Worm (Caenorhabditis elegans): ENCODE data around the gene F28H7.7.

Gene F28H7.7

DNA sequence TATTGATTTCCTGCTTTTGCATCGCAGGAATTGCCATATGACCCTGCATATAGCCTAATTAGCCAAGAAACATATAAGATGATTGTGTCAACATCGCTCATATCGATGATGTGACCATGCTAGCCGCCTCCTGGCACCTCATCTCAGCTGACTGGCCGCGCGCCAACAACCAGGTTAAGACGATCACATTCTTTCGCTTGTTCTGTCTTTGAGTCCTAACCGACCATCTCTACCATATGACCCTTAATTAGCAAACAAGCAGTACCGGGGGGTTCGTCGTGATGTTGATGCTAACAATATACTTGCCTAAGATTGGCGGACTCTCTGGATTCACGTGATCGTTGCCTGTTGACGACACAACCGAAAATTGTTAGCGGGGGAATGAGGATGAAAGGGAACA lies 31.4 kb downstream of the F28H7.7 start (continued):
- TF ChIP-seq hpl-2 (GFP tag; optimal IDR thresholded peaks at IDR 0.05): no peak
- TF ChIP-seq pag-3 (tag; optimal IDR thresholded peaks at IDR 0.05; ENCODE audit: borderline replicate concordance, insufficient read depth): no peak

ce11 chrV:10721912-10722426 lies 32.0 kb downstream of the F28H7.7 start:
- TF ChIP-seq F16B12.6 (tag; optimal IDR thresholded peaks at IDR 0.05) (no peak), lin-14 (GFP tag; optimal IDR thresholded peaks at IDR 0.05) (peak; percentile 81), elt-3 (tag; optimal IDR thresholded peaks at IDR 0.05) (peak in 1 of 6 experiments; percentile 12), rnt-1 (tag; optimal IDR thresholded peaks at IDR 0.05) (peak; percentile 51), swsn-7 (tag; optimal IDR thresholded peaks at IDR 0.05) (no peak), pag-3 (tag; optimal IDR thresholded peaks at IDR 0.05; ENCODE audit: borderline replicate concordance, insufficient read depth) (peak; percentile 48), hpl-2 (GFP tag; optimal IDR thresholded peaks at IDR 0.05) (no peak), mdl-1 (tag; optimal IDR thresholded peaks at IDR 0.05) (peak in 1 of 2 experiments; percentile 19), fkh-8 (tag; optimal IDR thresholded peaks at IDR 0.05) (no peak), ceh-8 (GFP tag; optimal IDR thresholded peaks at IDR 0.05) (no peak), ceh-82 (tag; optimal IDR thresholded peaks at IDR 0.05) (peak in 1 of 3 experiments; percentile 3), blmp-1 (tag; optimal IDR thresholded peaks at IDR 0.05) (peak; percentile 99), nhr-71 (tag; optimal IDR thresholded peaks at IDR 0.05) (no peak), lsy-2 (tag; optimal IDR thresholded peaks at IDR 0.05) (peak in 1 of 2 experiments; percentile 37), unc-130 (tag; optimal IDR thresholded peaks at IDR 0.05) (no peak), snu-23 (GFP tag; optimal IDR thresholded peaks at IDR 0.05) (peak; percentile 20), mep-1 (tag; optimal IDR thresholded peaks at IDR 0.05) (peak; percentile 39)

DNA sequence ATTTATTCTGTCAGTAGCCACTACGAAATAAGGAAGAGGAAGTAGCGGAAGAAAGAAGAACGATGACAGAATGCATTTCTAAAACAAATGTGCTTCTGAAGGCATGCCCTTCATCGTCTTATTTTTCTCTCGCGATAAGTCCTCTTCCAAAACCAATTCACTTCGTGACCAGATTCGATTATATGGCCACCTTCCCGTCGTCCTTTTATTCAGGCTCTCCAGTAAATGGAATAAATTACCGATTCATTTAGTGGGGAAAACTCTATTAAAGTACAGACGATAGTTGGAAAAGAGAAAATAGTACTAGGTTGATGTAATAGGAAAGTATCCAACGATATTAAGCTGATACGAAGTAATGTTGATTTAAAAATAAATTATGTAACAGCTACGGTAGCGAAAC lies 32.6 kb downstream of the F28H7.7 start:
- TF ChIP-seq aly-2 (tag; optimal IDR thresholded peaks at IDR 0.05) (no peak), C34B4.2 (tag; optimal IDR thresholded peaks at IDR 0.05) (no peak), lin-14 (GFP tag; optimal IDR thresholded peaks at IDR 0.05) (peak; percentile 63), unc-98 (GFP tag; IDR thresholded peaks at IDR 0.05) (no peak), lsy-2 (tag; optimal IDR thresholded peaks at IDR 0.05) (peak in 1 of 2 experiments; percentile 1), tbx-2 (tag; optimal IDR thresholded peaks at IDR 0.05) (peak; percentile 33)

ce11 chrV:10720876-10721275 lies 33.1 kb downstream of the F28H7.7 start:
- TF ChIP-seq lin-35 (GFP tag; optimal IDR thresholded peaks at IDR 0.05): peak in 1 of 2 experiments; percentile 56
- no peak for TF ChIP-seq elt-2 (tag; optimal IDR thresholded peaks at IDR 0.05)
- no peak for TF ChIP-seq pag-3 (tag; optimal IDR thresholded peaks at IDR 0.05; ENCODE audit: borderline replicate concordance, insufficient read depth)
- no peak for TF ChIP-seq efl-1 (optimal IDR thresholded peaks at IDR 0.05)
- TF ChIP-seq efl-1 (GFP tag; optimal IDR thresholded peaks at IDR 0.05 in 1 of 2): peak in 1 of 2 experiments; percentile 49
- no peak for TF ChIP-seq nhr-71 (tag; optimal IDR thresholded peaks at IDR 0.05)
- TF ChIP-seq unc-30 (tag; optimal IDR thresholded peaks at IDR 0.05): no peak
- TF ChIP-seq alr-1 (tag; optimal IDR thresholded peaks at IDR 0.05; ENCODE audit: borderline replicate concordance): no peak
- TF ChIP-seq lin-39 (tag; optimal IDR thresholded peaks at IDR 0.05): no peak
- TF ChIP-seq mdl-1 (tag; optimal IDR thresholded peaks at IDR 0.05): peak in 1 of 2 experiments; percentile 40
- TF ChIP-seq nhr-20 (tag; optimal IDR thresholded peaks at IDR 0.05): peak; percentile 5
- no peak for TF ChIP-seq dsc-1 (tag; optimal IDR thresholded peaks at IDR 0.05)
- no peak for TF ChIP-seq unc-86 (tag; optimal IDR thresholded peaks at IDR 0.05)
- TF ChIP-seq nhr-237 (tag; optimal IDR thresholded peaks at IDR 0.05): no peak
- TF ChIP-seq mep-1 (tag; optimal IDR thresholded peaks at IDR 0.05): no peak
- no peak for TF ChIP-seq ets-5 (GFP tag; IDR thresholded peaks at IDR 0.05)

DNA sequence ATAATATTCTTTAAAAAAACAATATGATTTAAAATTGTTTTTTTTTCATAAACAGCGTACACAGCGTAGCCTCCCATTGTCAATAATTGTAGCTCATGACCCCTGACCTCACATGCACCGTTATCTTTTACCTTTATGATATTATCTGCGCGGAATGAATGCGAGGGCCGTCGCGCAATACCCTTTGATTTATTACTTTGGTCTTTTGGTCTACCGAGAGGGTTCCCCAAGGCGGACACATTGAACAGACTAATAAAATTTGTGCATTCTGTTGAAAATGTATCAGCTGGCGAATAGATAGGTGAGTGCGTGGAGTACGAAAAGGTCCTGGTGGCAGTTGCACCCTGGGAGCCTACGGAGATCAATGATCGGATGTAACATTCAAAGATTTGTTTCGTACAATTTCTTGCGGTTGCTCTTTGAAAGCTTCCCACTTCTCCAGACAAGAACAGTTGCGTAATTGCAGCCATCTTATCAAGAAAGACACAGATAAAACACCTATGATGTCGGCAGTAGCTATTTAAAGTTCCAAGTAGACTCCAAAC lies 33.6 kb downstream of the F28H7.7 start:
- TF ChIP-seq pax-3 (tag; optimal IDR thresholded peaks at IDR 0.05) (no peak), ceh-8 (GFP tag; optimal IDR thresholded peaks at IDR 0.05) (no peak), tlp-1 (tag; optimal IDR thresholded peaks at IDR 0.05) (no peak), egl-27 (tag; optimal IDR thresholded peaks at IDR 0.05) (no peak), dpl-1 (GFP tag; optimal IDR thresholded peaks at IDR 0.05) (no peak), swsn-7 (tag; optimal IDR thresholded peaks at IDR 0.05) (no peak), hlh-4 (tag; optimal IDR thresholded peaks at IDR 0.05) (no peak), snpc-4 (tag; optimal IDR thresholded peaks at IDR 0.05) (no peak), lir-3 (tag; optimal IDR thresholded peaks at IDR 0.05; ENCODE audit: poor library complexity) (no peak), mdl-1 (tag; optimal IDR thresholded peaks at IDR 0.05) (no peak), nhr-19 (GFP tag; conservative IDR thresholded peaks at IDR 0.05) (no peak), sox-4 (tag; optimal IDR thresholded peaks at IDR 0.05) (no peak), mab-9 (GFP tag; IDR thresholded peaks at IDR 0.05) (no peak), F16B12.6 (tag; optimal IDR thresholded peaks at IDR 0.05) (no peak), ceh-88 (GFP tag; IDR thresholded peaks at IDR 0.05) (no peak)

Measured in whole organism, L1 larva.